Worm (Caenorhabditis elegans) whole organism, late embryonic: ENCODE data around the gene R07E4.1.

ENCODE experiments used
- C08G9.2 ChIP-seq: sonication (generic microtip); optimal IDR thresholded peaks from 2 replicates; lab custom pipeline; 2016; ENCODE audit warnings: mild to moderate bottlenecking, missing genetic modification characterization, moderate library complexity, missing compliant biosample characterization
- F13H6.1 ChIP-seq: sonication (generic microtip); optimal IDR thresholded peaks from 2 replicates; lab custom pipeline; 2016; ENCODE audit warnings: missing genetic modification characterization, missing compliant biosample characterization
- K09A11.1 ChIP-seq: sonication (generic microtip); optimal IDR thresholded peaks from 2 replicates; lab custom pipeline; 2017; ENCODE audit warnings: antibody characterized with exemption, mild to moderate bottlenecking, missing genetic modification characterization, missing compliant biosample characterization; ENCODE audit not compliant: insufficient read depth
- T23F11.4 ChIP-seq: fragments of 200-800 bp; sonication (Bioruptor generic); optimal IDR thresholded peaks from 2 replicates; lab custom pipeline; 2018; ENCODE audit warnings: mild to moderate bottlenecking, missing genetic modification characterization, missing compliant biosample characterization
- ama-1 ChIP-seq: fragments of 150-350 bp; optimal IDR thresholded peaks from 2 replicates; lab custom pipeline; 2014
- ceh-14 ChIP-seq: sonication (generic microtip); optimal IDR thresholded peaks from 2 replicates; lab custom pipeline; 2016; ENCODE audit warnings: missing genotype, missing genetic modification characterization, missing compliant biosample characterization
- ceh-18 ChIP-seq: sonication (generic microtip); optimal IDR thresholded peaks from 2 replicates; lab custom pipeline; 2016; ENCODE audit warnings: missing genetic modification characterization, missing compliant biosample characterization
- ceh-19 ChIP-seq: fragments of 200-800 bp; sonication (Bioruptor generic); optimal IDR thresholded peaks from 2 replicates; lab custom pipeline; 2018; ENCODE audit warnings: mild to moderate bottlenecking, missing genetic modification characterization, missing compliant biosample characterization
- ceh-2 ChIP-seq: sonication (generic microtip); optimal IDR thresholded peaks from 2 replicates; lab custom pipeline; 2016; ENCODE audit warnings: missing genotype, missing genetic modification characterization, missing compliant biosample characterization
- ceh-24 ChIP-seq: sonication (generic microtip); optimal IDR thresholded peaks from 2 replicates; lab custom pipeline; 2016; ENCODE audit warnings: mild to moderate bottlenecking, missing genetic modification characterization, missing compliant biosample characterization
- ceh-31 ChIP-seq: sonication (generic microtip); optimal IDR thresholded peaks from 2 replicates; lab custom pipeline; 2016; ENCODE audit warnings: missing genetic modification characterization, missing compliant biosample characterization
- ceh-34 ChIP-seq: sonication (generic microtip); optimal IDR thresholded peaks from 2 replicates; lab custom pipeline; 2016; ENCODE audit warnings: mild to moderate bottlenecking, missing genetic modification characterization, missing compliant biosample characterization
- ceh-48 ChIP-seq: sonication (generic microtip); optimal IDR thresholded peaks from 2 replicates; lab custom pipeline; 2016; ENCODE audit warnings: missing genetic modification characterization, inconsistent platforms, missing compliant biosample characterization
- che-1 ChIP-seq: sonication (generic microtip); optimal IDR thresholded peaks from 2 replicates; lab custom pipeline; 2016; ENCODE audit warnings: mild to moderate bottlenecking, missing genetic modification characterization, missing compliant biosample characterization
- dve-1 ChIP-seq: sonication (generic microtip); optimal IDR thresholded peaks from 2 replicates; lab custom pipeline; 2017; ENCODE audit warnings: antibody characterized with exemption, mild to moderate bottlenecking, missing genetic modification characterization, missing compliant biosample characterization
- elt-2 ChIP-seq: sonication (generic microtip); optimal IDR thresholded peaks from 2 replicates; lab custom pipeline; 2016; ENCODE audit warnings: missing genetic modification reagents, missing genetic modification characterization, missing compliant biosample characterization
- elt-4 ChIP-seq: sonication (generic microtip); optimal IDR thresholded peaks from 2 replicates; lab custom pipeline; 2016; ENCODE audit warnings: missing genetic modification characterization, missing compliant biosample characterization
- fax-1 ChIP-seq: sonication (generic microtip); optimal IDR thresholded peaks from 2 replicates; lab custom pipeline; 2016; ENCODE audit warnings: missing genotype, missing genetic modification characterization, missing compliant biosample characterization
- fkh-10 ChIP-seq: fragments of 150-350 bp; optimal IDR thresholded peaks from 2 replicates; lab custom pipeline; 2014; ENCODE audit warnings: missing biosample characterization, missing genetic modification reagents, missing genetic modification characterization
- fkh-6 ChIP-seq: sonication (generic microtip); optimal IDR thresholded peaks from 2 replicates; lab custom pipeline; 2016; ENCODE audit warnings: missing genetic modification characterization, missing compliant biosample characterization
- hlh-13 ChIP-seq: fragments of 200-800 bp; sonication (Bioruptor generic); optimal IDR thresholded peaks from 2 replicates; lab custom pipeline; 2018; ENCODE audit warnings: mild to moderate bottlenecking, missing genetic modification characterization, missing compliant biosample characterization
- hlh-6 ChIP-seq: sonication (generic microtip); optimal IDR thresholded peaks from 2 replicates; lab custom pipeline; 2016; ENCODE audit warnings: missing genotype, missing genetic modification characterization, missing compliant biosample characterization
- lim-6 ChIP-seq: sonication (generic microtip); optimal IDR thresholded peaks from 2 replicates; lab custom pipeline; 2016; ENCODE audit warnings: missing genetic modification characterization, missing compliant biosample characterization
- lin-11 ChIP-seq: fragments of 200-800 bp; sonication (Bioruptor generic); optimal IDR thresholded peaks from 2 replicates; lab custom pipeline; 2018; ENCODE audit warnings: mild to moderate bottlenecking, missing genetic modification characterization, missing compliant biosample characterization
- madf-2 ChIP-seq: sonication (generic microtip); optimal IDR thresholded peaks from 2 replicates; lab custom pipeline; 2017; ENCODE audit warnings: missing genetic modification characterization, missing compliant biosample characterization
- nfya-1 ChIP-seq: sonication (generic microtip); optimal IDR thresholded peaks from 2 replicates; lab custom pipeline; 2017; ENCODE audit warnings: missing genetic modification characterization, mild to moderate bottlenecking, missing compliant biosample characterization, antibody characterized with exemption, moderate library complexity
- nhr-232 ChIP-seq: sonication (generic microtip); optimal IDR thresholded peaks from 2 replicates; lab custom pipeline; 2016; ENCODE audit warnings: missing genetic modification characterization, missing compliant biosample characterization
- odd-2 ChIP-seq: sonication (generic microtip); optimal IDR thresholded peaks from 2 replicates; lab custom pipeline; 2017; ENCODE audit warnings: antibody characterized with exemption, mild to moderate bottlenecking, missing genetic modification characterization, missing compliant biosample characterization
- pax-1 ChIP-seq: fragments of 150-350 bp; optimal IDR thresholded peaks from 2 replicates; lab custom pipeline; 2014; ENCODE audit warnings: missing biosample characterization, missing genetic modification characterization
- pha-4 ChIP-seq: fragments of 150-350 bp; optimal IDR thresholded peaks from 2 replicates; lab custom pipeline; 2018; ENCODE audit warnings: missing biosample characterization, missing genetic modification reagents, missing genetic modification characterization
- pqm-1 ChIP-seq: sonication (generic microtip); optimal IDR thresholded peaks from 2 replicates; lab custom pipeline; 2016; ENCODE audit warnings: missing genetic modification characterization, missing compliant biosample characterization
- pros-1 ChIP-seq: fragments of 150-350 bp; optimal IDR thresholded peaks from 2 replicates; lab custom pipeline; 2014; ENCODE audit warnings: missing biosample characterization, missing genetic modification reagents, missing genetic modification characterization
- ref-2 ChIP-seq: sonication (generic microtip); optimal IDR thresholded peaks from 2 replicates; lab custom pipeline; 2016; ENCODE audit warnings: missing genetic modification characterization, missing compliant biosample characterization
- rnt-1 ChIP-seq: sonication (generic microtip); optimal IDR thresholded peaks from 2 replicates; lab custom pipeline; 2016; ENCODE audit warnings: missing genetic modification characterization, missing compliant biosample characterization
- sox-4 ChIP-seq: sonication (generic microtip); optimal IDR thresholded peaks from 2 replicates; lab custom pipeline; 2017; ENCODE audit warnings: mild to moderate bottlenecking, missing genetic modification characterization, inconsistent platforms, missing compliant biosample characterization
- syd-9 ChIP-seq: sonication (generic microtip); optimal IDR thresholded peaks from 2 replicates; lab custom pipeline; 2016; ENCODE audit warnings: mild to moderate bottlenecking, missing genetic modification characterization, moderate library complexity, missing compliant biosample characterization
- tbx-2 ChIP-seq: sonication (generic microtip); optimal IDR thresholded peaks from 2 replicates; lab custom pipeline; 2016; ENCODE audit warnings: missing genetic modification characterization, missing compliant biosample characterization
- tbx-7 ChIP-seq: sonication (generic microtip); optimal IDR thresholded peaks from 2 replicates; lab custom pipeline; 2016; ENCODE audit warnings: missing genotype, missing genetic modification characterization, missing compliant biosample characterization
- ttx-3 ChIP-seq: sonication (generic microtip); optimal IDR thresholded peaks from 2 replicates; lab custom pipeline; 2016; ENCODE audit warnings: missing genetic modification reagents, missing genetic modification characterization, missing compliant biosample characterization
- unc-42 ChIP-seq: sonication (generic microtip); optimal IDR thresholded peaks from 2 replicates; lab custom pipeline; 2016; ENCODE audit warnings: missing genotype, missing genetic modification characterization, missing compliant biosample characterization

The R07E4.1 gene

ce11 chrX:5976206-5976960, 17.5 kb downstream of the R07E4.1 start (continued):
- TF ChIP-seq madf-2 (no peak), sox-4 (tag; lab: Kevin White, UChicago) (no peak), ceh-34 (peak; percentile 6), lin-11 (no peak), ceh-24 (no peak), fkh-6 (tag; lab: Kevin White, UChicago) (no peak), pax-1 (no peak), hlh-13 (GFP tag; lab: Kevin White, UChicago) (no peak), ttx-3 (tag; lab: Kevin White, UChicago) (no peak), T23F11.4 (GFP tag; lab: Kevin White, UChicago) (no peak), pha-4 (tag; lab: Kevin White, UChicago) (no peak), che-1 (tag; lab: Kevin White, UChicago) (no peak), nhr-232 (no peak), ceh-48 (tag; lab: Kevin White, UChicago) (no peak), syd-9 (tag; lab: Kevin White, UChicago) (no peak), unc-42 (tag; lab: Kevin White, UChicago) (peak; percentile 69), ama-1 (lab: Kevin White, UChicago) (no peak), lim-6 (tag; lab: Kevin White, UChicago) (no peak)

ce11 chrX:5977754-5978153, 18.8 kb downstream of the R07E4.1 start, which contains the start of gene kin-2:
TSS of gene kin-2 (minus strand) at chrX:5977854.
- TF ChIP-seq ceh-19 (GFP tag; lab: Kevin White, UChicago) (no peak), odd-2 (no peak), tbx-2 (tag; lab: Kevin White, UChicago) (no peak), fax-1 (tag; lab: Kevin White, UChicago) (no peak), ama-1 (lab: Kevin White, UChicago) (no peak), tbx-7 (tag; lab: Kevin White, UChicago) (no peak), sox-4 (tag; lab: Kevin White, UChicago) (no peak), ceh-24 (no peak), che-1 (tag; lab: Kevin White, UChicago) (no peak), rnt-1 (no peak)

ce11 chrX:5981698-5982097, 22.8 kb downstream of the R07E4.1 start:
- TF ChIP-seq unc-42 (tag; lab: Kevin White, UChicago) = peak; percentile 31
- TF ChIP-seq fax-1 (tag; lab: Kevin White, UChicago) = no peak

- TF ChIP-seq unc-42 (tag; lab: Kevin White, UChicago) (peak; percentile 92), ceh-2 (tag; lab: Kevin White, UChicago) (no peak)
- TF ChIP-seq, all 69 proteins: peak for 1
These were observed 23.9 kb downstream of the R07E4.1 start for ce11 chrX:5982799-5983198.

DNA sequence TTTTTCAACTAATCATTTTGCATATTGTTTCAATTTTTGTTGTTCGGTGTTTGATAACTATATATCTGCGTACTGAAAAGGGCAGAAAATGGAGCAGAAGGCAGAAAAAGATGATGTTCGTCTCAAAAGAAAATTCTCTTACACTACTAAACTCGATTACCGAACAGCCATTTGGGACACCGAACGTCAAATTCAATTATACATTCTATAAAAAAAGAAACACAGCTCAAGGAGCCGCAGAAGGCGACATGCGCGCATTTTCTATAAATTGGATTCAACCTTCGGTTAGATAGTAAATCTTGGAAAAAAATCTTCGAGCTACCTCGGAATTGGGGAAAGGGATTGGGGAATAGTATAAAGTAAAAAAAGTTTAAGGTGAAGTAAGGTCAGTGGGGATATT, 24.4 kb downstream of the R07E4.1 start:
- TF ChIP-seq unc-42 (tag; lab: Kevin White, UChicago) = peak; percentile 71
- no peak for TF ChIP-seq pros-1 (tag; lab: Kevin White, UChicago)
- TF ChIP-seq nhr-232 = no peak

DNA sequence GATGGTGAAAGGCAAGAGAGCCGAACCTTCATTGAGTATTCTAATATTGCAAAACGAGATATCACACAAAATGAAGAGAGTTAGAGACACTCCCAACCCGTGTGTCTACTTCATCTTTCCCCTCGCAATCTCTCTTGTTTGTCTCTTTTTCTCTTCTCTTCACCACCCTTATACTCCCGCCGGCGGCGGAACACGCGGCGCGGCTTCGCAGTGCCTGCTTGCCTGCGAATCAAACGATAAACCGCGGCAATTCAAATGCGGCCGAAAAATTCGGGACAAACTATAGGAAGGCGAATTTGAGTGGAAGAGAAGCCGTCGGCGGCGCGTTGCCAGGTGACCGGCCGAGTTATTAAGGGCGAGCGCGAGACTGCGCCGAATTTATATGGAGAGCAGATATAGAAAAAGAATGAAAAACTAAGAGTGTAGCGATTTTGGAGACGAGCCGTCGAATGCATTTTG, 25.7 kb downstream of the R07E4.1 start, which contains the start of gene klp-13:
Gene klp-13 (plus strand): TSS at position 409 of the 459 bp plus-strand sequence.
- TF ChIP-seq elt-4 (tag; lab: Kevin White, UChicago) (no peak), pqm-1 (peak; percentile 41), tbx-2 (tag; lab: Kevin White, UChicago) (peak; percentile 81), C08G9.2 (peak; percentile 59), ceh-19 (GFP tag; lab: Kevin White, UChicago) (peak; percentile 68), syd-9 (tag; lab: Kevin White, UChicago) (no peak), pros-1 (tag; lab: Kevin White, UChicago) (peak; percentile 74), sox-4 (tag; lab: Kevin White, UChicago) (peak; percentile 51), ttx-3 (tag; lab: Kevin White, UChicago) (no peak), F13H6.1 (peak; percentile 14), fkh-10 (no peak), elt-2 (peak; percentile 9), ceh-34 (peak; percentile 79), dve-1 (tag; lab: Kevin White, UChicago) (peak; percentile 13), nfya-1 (tag; lab: Kevin White, UChicago) (peak; percentile 81), ceh-18 (tag; lab: Kevin White, UChicago) (peak; percentile 90), hlh-6 (tag; lab: Kevin White, UChicago) (peak; percentile 64), ceh-14 (peak; percentile 64), ref-2 (tag; lab: Kevin White, UChicago) (peak; percentile 74), ceh-31 (tag; lab: Kevin White, UChicago) (peak; percentile 74), rnt-1 (peak; percentile 86), K09A11.1 (peak; percentile 61)
